Worm (Caenorhabditis elegans) whole organism, L4 larva: ENCODE measurements around the gene Y51H4A.25.

Experiments used
- F49E8.2 ChIP-seq: sonication (generic microtip); optimal IDR thresholded peaks from 2 replicates; lab custom pipeline; 2016; ENCODE audit warnings: missing compliant biosample characterization, mild to moderate bottlenecking, missing genetic modification characterization, borderline replicate concordance
- ama-1 ChIP-seq: fragments of 150-350 bp; optimal IDR thresholded peaks from 2 replicates; lab custom pipeline; 2014; ENCODE audit warnings: inconsistent platforms, mixed read lengths
- daf-12 ChIP-seq: fragments of 150-350 bp; optimal IDR thresholded peaks from 2 replicates; lab custom pipeline; 2014; ENCODE audit warnings: missing biosample characterization, missing genetic modification reagents, missing genetic modification characterization
- dpl-1 ChIP-seq: fragments of 150-350 bp; optimal IDR thresholded peaks from 2 replicates; lab custom pipeline; 2014; ENCODE audit warnings: missing biosample characterization, missing genetic modification reagents, missing genetic modification characterization
- hlh-11 ChIP-seq: fragments of 200-800 bp; sonication (Bioruptor generic); optimal IDR thresholded peaks from 2 replicates; lab custom pipeline; 2018; ENCODE audit warnings: mild to moderate bottlenecking, missing genetic modification characterization, missing compliant biosample characterization
- lsy-2 ChIP-seq, 2 experiments: fragments of 150-350 bp in 1 of 2; sonication (generic microtip) in 1 of 2; optimal IDR thresholded peaks; 2 replicates each; lab custom pipeline; 2014 to 2017; ENCODE audit warnings: missing biosample characterization in 2 of 2, missing genetic modification characterization in 2 of 2
- nhr-11 ChIP-seq: fragments of 150-350 bp; optimal IDR thresholded peaks from 2 replicates; lab custom pipeline; 2014; ENCODE audit warnings: missing biosample characterization, missing genetic modification characterization
- nhr-76 ChIP-seq: fragments of 150-350 bp; optimal IDR thresholded peaks from 2 replicates; lab custom pipeline; 2014; ENCODE audit warnings: missing biosample characterization, missing genetic modification characterization
- nhr-77 ChIP-seq: fragments of 150-350 bp; optimal IDR thresholded peaks from 2 replicates; lab custom pipeline; 2014; ENCODE audit warnings: missing biosample characterization, missing genetic modification characterization
- pha-4 ChIP-seq, 2 experiments: fragments of 150-350 bp in 1 of 2; fragments of 200-800 bp in 1 of 2; sonication (Bioruptor generic) in 1 of 2; IDR thresholded peaks in 1 of 2; optimal IDR thresholded peaks in 1 of 2; 2 replicates each; pipeline versions ENCODE4 v1.3.6 to Lab custom; 2014 to 2022; ENCODE audit warnings: missing genetic modification characterization in 2 of 2, missing genetic modification reagents in 2 of 2, missing biosample characterization in 1 of 2, missing compliant biosample characterization in 1 of 2
- unc-62 ChIP-seq, 3 experiments: fragments of 150-350 bp in 1 of 3; sonication (generic microtip); optimal IDR thresholded peaks in 2 of 3; peaks in 1 of 3; 1 replicate in 1 of 3; 2 replicates in 2 of 3; lab custom pipeline; 2014 to 2017; ENCODE audit warnings: missing biosample characterization in 3 of 3, missing genetic modification characterization in 3 of 3, missing genetic modification reagents in 3 of 3, missing genotype in 1 of 3

DNA sequence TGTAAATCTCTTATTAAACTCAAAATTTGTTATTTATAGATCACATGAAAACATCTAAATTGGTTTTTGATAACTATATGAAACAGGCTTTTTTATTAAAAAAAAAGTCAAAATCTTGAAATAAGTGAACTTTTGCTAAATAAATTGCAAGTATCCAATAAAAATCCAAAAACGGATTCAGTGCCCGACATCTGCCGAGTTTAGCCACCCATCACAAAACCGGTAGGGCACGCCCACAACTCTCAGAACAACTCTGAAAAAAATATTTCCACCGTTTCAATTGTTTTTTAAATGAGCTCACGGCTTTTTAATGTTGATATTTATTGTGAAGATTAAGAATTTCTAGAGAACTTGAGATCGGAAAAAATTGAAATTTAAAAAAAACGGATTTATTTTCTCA is 26.4 kb upstream of the Y51H4A.25 start:
- no peak for TF ChIP-seq F49E8.2 (tag; lab: Kevin White, UChicago)
- TF ChIP-seq nhr-11 (tag; lab: Kevin White, UChicago) = no peak
- TF ChIP-seq lsy-2 (tag; optimal IDR thresholded peaks at IDR 0.05; lab: Kevin White, UChicago) = no peak
- TF ChIP-seq daf-12 (tag; lab: Kevin White, UChicago) = no peak
- no peak for TF ChIP-seq dpl-1 (GFP tag; lab: Kevin White, UChicago)
- TF ChIP-seq pha-4 (GFP tag; IDR thresholded peaks at IDR 0.05; lab: Robert Waterston, UW) = no peak
- TF ChIP-seq pha-4 (tag; optimal IDR thresholded peaks at IDR 0.05; lab: Kevin White, UChicago) = no peak
- no peak for TF ChIP-seq nhr-76 (tag; lab: Kevin White, UChicago)
- TF ChIP-seq hlh-11 (tag; lab: Kevin White, UChicago) = no peak
- TF ChIP-seq nhr-77 = no peak
- TF ChIP-seq ama-1 (lab: Kevin White, UChicago) = no peak
- no peak for TF ChIP-seq unc-62 (GFP tag; optimal IDR thresholded peaks at IDR 0.05 in 1 of 2; lab: Kevin White, UChicago)
- TF ChIP-seq unc-62 (tag; optimal IDR thresholded peaks at IDR 0.05; lab: Kevin White, UChicago) = no peak
